Worm (Caenorhabditis elegans): ENCODE data around the gene Y17G9B.5.

The Y17G9B.5 gene

DNA sequence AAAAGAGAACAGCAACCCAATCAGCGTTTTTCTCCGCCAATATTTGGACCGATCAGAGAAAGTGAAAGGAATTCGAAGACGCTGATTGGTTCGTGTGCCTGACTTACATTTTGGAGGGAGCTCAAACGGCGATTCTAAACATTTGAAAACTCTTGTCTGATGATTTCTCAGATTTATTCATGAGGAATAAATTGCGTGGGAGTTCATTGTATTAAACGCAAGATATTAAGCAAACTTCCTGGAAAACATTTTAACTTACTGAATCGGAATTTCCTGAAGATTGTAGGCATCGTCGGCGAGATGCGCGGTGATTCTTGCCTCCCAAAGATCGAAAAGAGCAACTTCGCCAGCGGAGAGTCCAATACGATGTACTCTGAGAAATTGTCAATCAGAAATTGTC lies 25.5 kb upstream of the Y17G9B.5 start, which contains the start of gene K08F11.1:
K08F11.1 (plus strand) TSS at position 301 of the 400 bp plus-strand sequence.
- TF ChIP-seq ets-5 (GFP tag; IDR thresholded peaks at IDR 0.05) = no peak
- TF ChIP-seq blmp-1 (tag; optimal IDR thresholded peaks at IDR 0.05) = no peak
- TF ChIP-seq unc-30 (tag; optimal IDR thresholded peaks at IDR 0.05) = no peak
- no peak for TF ChIP-seq nhr-28 (tag; optimal IDR thresholded peaks at IDR 0.05)
- no peak for TF ChIP-seq snpc-4 (tag; optimal IDR thresholded peaks at IDR 0.05)
- TF ChIP-seq fkh-4 (tag; optimal IDR thresholded peaks at IDR 0.05; ENCODE audit: borderline replicate concordance) = no peak
- TF ChIP-seq hlh-17 (GFP tag; optimal IDR thresholded peaks at IDR 0.05; ENCODE audit: borderline replicate concordance) = no peak
- TF ChIP-seq C16A3.4 (tag; optimal IDR thresholded peaks at IDR 0.05) = no peak
- no peak for TF ChIP-seq aly-2 (tag; optimal IDR thresholded peaks at IDR 0.05)
- no peak for TF ChIP-seq zag-1 (tag; optimal IDR thresholded peaks at IDR 0.05)
- no peak for TF ChIP-seq hpl-2 (GFP tag; optimal IDR thresholded peaks at IDR 0.05)
- TF ChIP-seq aha-1 (tag; optimal IDR thresholded peaks at IDR 0.05) = no peak
- TF ChIP-seq C04F5.9 (tag; optimal IDR thresholded peaks at IDR 0.05) = no peak
- TF ChIP-seq dsc-1 (tag; optimal IDR thresholded peaks at IDR 0.05) = no peak
- TF ChIP-seq elt-3 (tag; optimal IDR thresholded peaks at IDR 0.05) = no peak
- TF ChIP-seq xbp-1 (tag; optimal IDR thresholded peaks at IDR 0.05) = no peak
- no peak for TF ChIP-seq isw-1 (GFP tag; IDR thresholded peaks at IDR 0.05)
- no peak for TF ChIP-seq fkh-8 (tag; optimal IDR thresholded peaks at IDR 0.05)

DNA sequence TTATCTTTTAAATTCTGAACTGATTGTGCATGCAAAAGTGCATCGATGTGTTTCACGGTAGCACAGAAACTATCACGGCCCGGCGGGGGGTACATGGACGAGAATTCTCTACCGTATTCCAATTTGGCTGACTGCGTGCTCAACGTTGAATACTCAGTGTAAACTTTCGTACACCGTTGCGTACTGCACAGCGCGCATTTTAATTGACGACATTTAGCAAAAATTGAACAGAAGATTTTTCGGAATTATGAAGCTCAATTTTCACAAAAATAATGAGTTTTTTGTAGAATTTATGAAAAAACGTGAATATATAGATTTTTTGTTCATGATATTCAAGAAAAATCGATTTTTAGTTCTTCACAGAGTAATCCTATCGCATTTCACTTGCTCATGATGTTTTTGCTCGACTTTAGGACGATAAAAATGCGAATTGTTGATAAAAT lies 24.5 kb upstream of the Y17G9B.5 start:
- TF ChIP-seq elt-3 (tag; optimal IDR thresholded peaks at IDR 0.05) (peak in 1 of 6 experiments; percentile 14), nhr-19 (GFP tag; conservative IDR thresholded peaks at IDR 0.05) (peak; percentile 99), lin-15B (tag; optimal IDR thresholded peaks at IDR 0.05) (peak; percentile 49), nhr-85 (tag) (peak; percentile 93), fkh-8 (tag; optimal IDR thresholded peaks at IDR 0.05) (peak; percentile 76), rnt-1 (tag; optimal IDR thresholded peaks at IDR 0.05) (peak; percentile 47), dpl-1 (GFP tag; optimal IDR thresholded peaks at IDR 0.05) (peak; percentile 47 to 58 (median 50)), lir-3 (tag; optimal IDR thresholded peaks at IDR 0.05; ENCODE audit: poor library complexity) (peak; percentile 78), lsy-2 (tag; optimal IDR thresholded peaks at IDR 0.05) (peak; percentile 95 to 96), nhr-11 (tag; optimal IDR thresholded peaks at IDR 0.05) (peak; percentile 65), elt-2 (tag; optimal IDR thresholded peaks at IDR 0.05) (peak; percentile 53), mab-9 (GFP tag; IDR thresholded peaks at IDR 0.05) (peak; percentile 100), lin-14 (GFP tag; optimal IDR thresholded peaks at IDR 0.05) (peak; percentile 84), efl-3 (GFP tag; optimal IDR thresholded peaks at IDR 0.05) (peak; percentile 64), C16A3.4 (tag; optimal IDR thresholded peaks at IDR 0.05) (peak; percentile 3), grh-1 (GFP tag; IDR thresholded peaks at IDR 0.05) (peak; percentile 100), zip-4 (GFP tag; optimal IDR thresholded peaks at IDR 0.05) (peak; percentile 63), fkh-10 (GFP tag; optimal IDR thresholded peaks at IDR 0.05) (peak; percentile 16), ceh-88 (GFP tag; IDR thresholded peaks at IDR 0.05) (peak; percentile 99), nhr-20 (tag; optimal IDR thresholded peaks at IDR 0.05) (peak; percentile 83), C04F5.9 (tag; optimal IDR thresholded peaks at IDR 0.05) (peak; percentile 84), C34B4.2 (tag; optimal IDR thresholded peaks at IDR 0.05) (peak; percentile 20), sox-4 (tag; optimal IDR thresholded peaks at IDR 0.05) (peak; percentile 81), swsn-7 (tag; optimal IDR thresholded peaks at IDR 0.05) (peak; percentile 86), xbp-1 (tag; optimal IDR thresholded peaks at IDR 0.05) (peak; percentile 79), nhr-47 (tag; optimal IDR thresholded peaks at IDR 0.05) (peak; percentile 97), ztf-11 (tag; optimal IDR thresholded peaks at IDR 0.05) (peak in 1 of 2 experiments; percentile 74), nhr-71 (tag; optimal IDR thresholded peaks at IDR 0.05) (peak; percentile 94), tbx-2 (tag; optimal IDR thresholded peaks at IDR 0.05) (peak; percentile 81), ceh-90 (tag; optimal IDR thresholded peaks at IDR 0.05) (peak; percentile 66), lin-13 (GFP tag; optimal IDR thresholded peaks at IDR 0.05) (peak; percentile 1), F16B12.6 (tag; optimal IDR thresholded peaks at IDR 0.05) (peak; percentile 50), egl-13 (tag; optimal IDR thresholded peaks at IDR 0.05) (peak; percentile 68), unc-98 (GFP tag; IDR thresholded peaks at IDR 0.05) (peak; percentile 99), jun-1 (tag; optimal IDR thresholded peaks at IDR 0.05) (peak; percentile 35), fkh-4 (tag; optimal IDR thresholded peaks at IDR 0.05; ENCODE audit: borderline replicate concordance) (peak; percentile 68), pax-3 (tag; optimal IDR thresholded peaks at IDR 0.05) (peak; percentile 87), nhr-90 (tag; optimal IDR thresholded peaks at IDR 0.05; ENCODE audit: poor library complexity) (peak; percentile 90)

Measured in whole organism, L1 larva.